Fruit fly (Drosophila melanogaster) whole organism, embryonic: ENCODE results near the gene pasi2.
A peak's percentile ranks its signal among the peaks of the same experiment; 100 is the strongest.

Experiments
- Bdp1 ChIP-seq: fragments of 200-800 bp; sonication (Bioruptor generic); optimal IDR thresholded peaks from 3 replicates; lab custom pipeline; 2016; ENCODE audit warnings: missing biosample characterization, missing genetic modification characterization
- Bgb ChIP-seq: fragments of 200-800 bp; sonication (Bioruptor generic); IDR thresholded peaks from 2 replicates; pipeline ENCODE4 v1.3.6; 2022; ENCODE audit warnings: missing biosample characterization, missing genetic modification characterization; ENCODE audit not compliant: partially characterized antibody
- CG10209 ChIP-seq: fragments of 200-800 bp; sonication (Bioruptor generic); optimal IDR thresholded peaks from 3 replicates; lab custom pipeline; 2017; ENCODE audit warnings: missing biosample characterization, mild to moderate bottlenecking, missing genetic modification characterization, missing genetic modification reagents
- CG10959 ChIP-seq: fragments of 200-800 bp; sonication (Bioruptor generic); IDR thresholded peaks from 2 replicates; pipeline ENCODE4 v1.3.6; 2022; ENCODE audit warnings: missing biosample characterization, missing genetic modification characterization
- CG11695 ChIP-seq: fragments of 200-800 bp; sonication (Bioruptor generic); IDR thresholded peaks from 3 replicates; pipeline ENCODE4 v1.3.6; 2022; ENCODE audit warnings: missing biosample characterization, missing genetic modification characterization
- CG1233 ChIP-seq: fragments of 200-800 bp; sonication (Bioruptor generic); optimal IDR thresholded peaks from 4 replicates; lab custom pipeline; 2018; ENCODE audit warnings: missing biosample characterization, mild to moderate bottlenecking, missing genetic modification characterization
- CG12744 ChIP-seq: fragments of 200-800 bp; sonication (Bioruptor generic); optimal IDR thresholded peaks from 2 replicates; lab custom pipeline; 2016; ENCODE audit warnings: missing biosample characterization, missing genetic modification characterization
- CG13287 ChIP-seq: fragments of 200-800 bp; sonication (Bioruptor generic); IDR thresholded peaks from 2 replicates; pipeline ENCODE4 v1.3.6; 2022; ENCODE audit warnings: missing biosample characterization, missing genetic modification characterization; ENCODE audit not compliant: partially characterized antibody
- CG13624 ChIP-seq: fragments of 200-800 bp; sonication (Bioruptor generic); optimal IDR thresholded peaks from 2 replicates; lab custom pipeline; 2016; ENCODE audit warnings: missing biosample characterization, missing genetic modification characterization
- CG15514 ChIP-seq: fragments of 200-800 bp; sonication (Bioruptor generic); optimal IDR thresholded peaks from 3 replicates; lab custom pipeline; 2017; ENCODE audit warnings: missing biosample characterization, missing genetic modification characterization, mild to moderate bottlenecking, moderate library complexity, missing genetic modification reagents
- CG17568 ChIP-seq: fragments of 200-800 bp; sonication (Bioruptor generic); optimal IDR thresholded peaks from 2 replicates; lab custom pipeline; 2018; ENCODE audit warnings: missing biosample characterization, mild to moderate bottlenecking, missing genetic modification characterization, moderate library complexity
- CG17829 ChIP-seq: fragments of 200-800 bp; optimal IDR thresholded peaks from 2 replicates; lab custom pipeline; 2019; ENCODE audit warnings: missing biosample characterization, mild to moderate bottlenecking, missing genetic modification characterization, moderate library complexity
- CG17912 ChIP-seq: fragments of 200-800 bp; sonication (Bioruptor generic); optimal IDR thresholded peaks from 2 replicates; lab custom pipeline; 2018; ENCODE audit warnings: missing biosample characterization, mild to moderate bottlenecking, missing genetic modification characterization
- CG2120 ChIP-seq: fragments of 200-800 bp; sonication (Bioruptor generic); optimal IDR thresholded peaks from 3 replicates; lab custom pipeline; 2016; ENCODE audit warnings: missing biosample characterization, missing genetic modification characterization
- CG3163 ChIP-seq: fragments of 200-800 bp; sonication (Bioruptor generic); optimal IDR thresholded peaks from 3 replicates; lab custom pipeline; 2016; ENCODE audit warnings: missing biosample characterization, missing genetic modification characterization
- CG6854 ChIP-seq: fragments of 200-800 bp; sonication (Bioruptor generic); optimal IDR thresholded peaks from 3 replicates; lab custom pipeline; 2017; ENCODE audit warnings: missing biosample characterization, mild to moderate bottlenecking, missing genetic modification characterization
- CG7271 ChIP-seq: fragments of 200-800 bp; sonication (Bioruptor generic); optimal IDR thresholded peaks from 2 replicates; lab custom pipeline; 2018; ENCODE audit warnings: missing biosample characterization, mild to moderate bottlenecking, missing genetic modification characterization, moderate library complexity
- CG7963 ChIP-seq: fragments of 200-800 bp; sonication (Bioruptor generic); IDR thresholded peaks from 3 replicates; pipeline ENCODE4 v1.3.6; 2022; ENCODE audit warnings: missing biosample characterization, missing genetic modification characterization; ENCODE audit not compliant: partially characterized antibody
- CG8281 ChIP-seq: fragments of 200-800 bp; sonication (Bioruptor generic); optimal IDR thresholded peaks from 2 replicates; lab custom pipeline; 2018; ENCODE audit warnings: missing biosample characterization, mild to moderate bottlenecking, missing genetic modification characterization, moderate library complexity
- CG8290 ChIP-seq, 3 experiments: fragments of 200-800 bp; sonication (Bioruptor generic); optimal IDR thresholded peaks; 2 replicates each; lab custom pipeline; 2016 to 2019; ENCODE audit warnings: missing biosample characterization in 3 of 3, missing genetic modification characterization in 3 of 3, mild to moderate bottlenecking in 2 of 3, moderate library complexity in 1 of 3
- CG8924 ChIP-seq: fragments of 200-800 bp; optimal IDR thresholded peaks from 3 replicates; lab custom pipeline; 2019; ENCODE audit warnings: missing biosample characterization, mild to moderate bottlenecking, missing genetic modification characterization, moderate library complexity
- Chrac-16 ChIP-seq: fragments of 200-800 bp; sonication (Bioruptor generic); optimal IDR thresholded peaks from 3 replicates; lab custom pipeline; 2016; ENCODE audit warnings: missing biosample characterization, missing genetic modification characterization
- CkIIα-i1 ChIP-seq: fragments of 200-800 bp; sonication (Bioruptor generic); IDR thresholded peaks from 2 replicates; pipeline ENCODE4 v1.3.6; 2022; ENCODE audit warnings: missing biosample characterization, missing genetic modification characterization
- E2f1 ChIP-seq: fragments of 200-800 bp; sonication (Bioruptor generic); IDR thresholded peaks from 2 replicates; pipeline ENCODE4 v1.3.6; 2022; ENCODE audit warnings: missing biosample characterization, missing genetic modification characterization
- HLH3B ChIP-seq: fragments of 200-800 bp; sonication (Bioruptor generic); IDR thresholded peaks from 2 replicates; pipeline ENCODE4 v1.3.6; 2022; ENCODE audit warnings: missing biosample characterization, missing genetic modification characterization
- Med ChIP-seq: fragments of 200-800 bp; sonication (Bioruptor generic); peaks from one replicate; lab custom pipeline; 2016; ENCODE audit warnings: missing biosample characterization, missing genetic modification characterization, mild to moderate bottlenecking, inconsistent platforms, moderate library complexity
- Meics ChIP-seq: fragments of 200-800 bp; sonication (Bioruptor generic); optimal IDR thresholded peaks from 2 replicates; lab custom pipeline; 2017; ENCODE audit warnings: missing biosample characterization, mild to moderate bottlenecking, missing genetic modification characterization
- Optix ChIP-seq: fragments of 200-800 bp; sonication (Bioruptor generic); IDR thresholded peaks from 3 replicates; pipeline ENCODE4 v1.3.6; 2022; ENCODE audit warnings: missing biosample characterization, missing genetic modification characterization
- cg ChIP-seq: fragments of 200-800 bp; sonication (Bioruptor generic); optimal IDR thresholded peaks from 3 replicates; lab custom pipeline; 2019; ENCODE audit warnings: missing biosample characterization, mild to moderate bottlenecking, missing genetic modification characterization, moderate library complexity
- chif ChIP-seq, 2 experiments: fragments of 200-800 bp; sonication (Bioruptor generic); optimal IDR thresholded peaks; 3 replicates each; lab custom pipeline; 2016; ENCODE audit warnings: missing biosample characterization in 2 of 2, missing genetic modification characterization in 2 of 2
- eve ChIP-seq, 2 experiments: fragments of >200 bp; optimal IDR thresholded peaks; 2 replicates each; lab custom pipeline; 2017; ENCODE audit warnings: missing biosample characterization in 2 of 2, missing genetic modification characterization in 2 of 2
- gce ChIP-seq: fragments of 200-800 bp; sonication (Bioruptor generic); IDR thresholded peaks from 3 replicates; pipeline ENCODE4 v1.3.6; 2022; ENCODE audit warnings: missing biosample characterization, missing genetic modification characterization
- gro ChIP-seq: fragments of 200-800 bp; sonication (Bioruptor generic); optimal IDR thresholded peaks from 2 replicates; lab custom pipeline; 2016; ENCODE audit warnings: missing biosample characterization, missing genetic modification characterization
- hb ChIP-seq: fragments of 200-800 bp; sonication (Bioruptor generic); IDR thresholded peaks from 3 replicates; pipeline ENCODE4 v1.3.6; 2022; ENCODE audit warnings: missing biosample characterization, missing genetic modification characterization; ENCODE audit not compliant: partially characterized antibody
- her ChIP-seq: fragments of 200-800 bp; sonication (Bioruptor generic); optimal IDR thresholded peaks from 2 replicates; lab custom pipeline; 2016; ENCODE audit warnings: missing biosample characterization, missing genetic modification characterization
- jing ChIP-seq: fragments of 200-800 bp; sonication (Bioruptor generic); optimal IDR thresholded peaks from 2 replicates; lab custom pipeline; 2018; ENCODE audit warnings: missing biosample characterization, mild to moderate bottlenecking, missing genetic modification characterization
- jumu ChIP-seq: fragments of 200-800 bp; sonication (Bioruptor generic); optimal IDR thresholded peaks from 3 replicates; lab custom pipeline; 2016; ENCODE audit warnings: missing biosample characterization, missing genetic modification characterization
- maf-S ChIP-seq: fragments of 200-800 bp; sonication (Bioruptor generic); optimal IDR thresholded peaks from 2 replicates; lab custom pipeline; 2016; ENCODE audit warnings: missing biosample characterization, missing genetic modification characterization
- nmo ChIP-seq: fragments of 200-800 bp; sonication (Bioruptor generic); optimal IDR thresholded peaks from 2 replicates; lab custom pipeline; 2018; ENCODE audit warnings: missing biosample characterization, mild to moderate bottlenecking, missing genetic modification characterization, moderate library complexity
- p53 ChIP-seq: fragments of 200-800 bp; sonication (Bioruptor generic); optimal IDR thresholded peaks from 2 replicates; lab custom pipeline; 2016; ENCODE audit warnings: missing biosample characterization, missing genetic modification characterization
- pho ChIP-seq: fragments of 200-800 bp; sonication (Bioruptor generic); optimal IDR thresholded peaks from 2 replicates; lab custom pipeline; 2016; ENCODE audit warnings: missing biosample characterization, missing genetic modification characterization
- salm ChIP-seq: fragments of 200-800 bp; sonication (Bioruptor generic); optimal IDR thresholded peaks from 2 replicates; lab custom pipeline; 2018; ENCODE audit warnings: missing biosample characterization, mild to moderate bottlenecking, missing genetic modification characterization
- so ChIP-seq: fragments of 200-800 bp; sonication (Bioruptor generic); IDR thresholded peaks from 3 replicates; pipeline ENCODE4 v1.3.6; 2022; ENCODE audit warnings: missing biosample characterization, missing genetic modification characterization
- tll ChIP-seq, 2 experiments: fragments of 200-800 bp in 1 of 2; fragments of >200 bp in 1 of 2; sonication (Bioruptor generic) in 1 of 2; optimal IDR thresholded peaks; 2 replicates each; lab custom pipeline; 2017 to 2019; ENCODE audit warnings: missing biosample characterization in 2 of 2, missing genetic modification characterization in 2 of 2, mild to moderate bottlenecking in 1 of 2, moderate library complexity in 1 of 2
- trem ChIP-seq: fragments of 200-800 bp; optimal IDR thresholded peaks from 3 replicates; lab custom pipeline; 2019; ENCODE audit warnings: missing biosample characterization, mild to moderate bottlenecking, missing genetic modification characterization, moderate library complexity
- vvl ChIP-seq: fragments of 200-800 bp; sonication (Bioruptor generic); IDR thresholded peaks from 2 replicates; pipeline ENCODE4 v1.3.6; 2022; ENCODE audit warnings: missing biosample characterization, missing genetic modification characterization
- wor ChIP-seq: fragments of 200-800 bp; sonication (Bioruptor generic); IDR thresholded peaks from 2 replicates; pipeline ENCODE4 v1.3.6; 2022; ENCODE audit warnings: missing biosample characterization, missing genetic modification characterization
- z ChIP-seq: fragments of 200-800 bp; sonication (Bioruptor generic); IDR thresholded peaks from 3 replicates; pipeline ENCODE4 v1.3.6; 2022; ENCODE audit warnings: missing biosample characterization, missing genetic modification characterization

The pasi2 gene

DNA sequence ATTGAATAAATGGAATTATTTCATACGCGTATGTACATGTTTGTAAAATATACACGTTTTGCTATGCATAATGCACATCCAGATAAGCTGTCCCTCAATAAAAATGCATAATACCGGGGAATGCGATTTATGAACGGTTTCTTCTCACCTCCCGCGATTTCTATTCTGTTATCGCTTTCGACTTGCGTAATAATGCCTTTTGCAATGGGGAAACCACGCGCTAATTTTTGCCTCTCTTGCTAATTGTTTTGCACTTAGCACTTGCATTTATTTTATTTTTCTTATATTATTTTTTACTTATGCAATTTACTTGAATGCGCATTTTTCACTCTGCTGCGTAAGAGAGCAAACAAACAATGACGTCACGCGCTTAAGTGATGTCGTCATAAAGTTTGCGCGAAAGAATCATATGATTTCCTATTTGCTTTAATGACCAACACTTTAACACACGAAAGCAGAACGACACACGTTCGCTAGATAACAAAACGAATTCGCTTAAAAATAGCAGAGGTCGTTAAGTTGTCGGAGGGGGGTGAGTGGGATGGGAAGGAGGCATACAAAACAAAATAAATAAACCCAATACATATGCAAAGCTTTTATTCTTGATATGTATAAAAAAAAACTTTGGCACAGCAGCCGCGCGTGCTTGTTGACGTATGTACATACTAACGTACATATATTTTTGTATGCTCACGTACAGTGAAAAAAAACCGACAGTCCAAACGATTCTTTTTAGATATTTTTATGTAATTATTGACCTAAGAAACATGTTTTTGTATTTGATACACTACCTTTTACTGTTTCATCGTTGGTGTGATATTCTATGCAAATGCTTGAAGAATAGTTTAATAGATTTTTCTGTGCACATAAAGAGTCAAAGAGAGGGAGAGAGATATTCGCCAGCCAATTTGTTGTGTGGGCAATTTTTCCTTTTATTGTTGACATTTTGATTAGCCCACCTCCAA, 16.7 kb downstream of the pasi2 start (continued):
- TF ChIP-seq tll (GFP tag; optimal IDR thresholded peaks at IDR 0.05; lab: Kevin White, UChicago) (no peak), CG12744 (GFP tag; lab: Kevin White, UChicago) (peak; percentile 42), jing (GFP tag; lab: Kevin White, UChicago) (peak; percentile 23), CG17829 (tag; lab: Kevin White, UChicago) (peak; percentile 23), z (no peak), wor (GFP tag; lab: Robert Waterston, UW) (no peak), CG11695 (no peak), CG8924 (tag; lab: Kevin White, UChicago) (peak; percentile 48), chif (GFP tag; optimal IDR thresholded peaks at IDR 0.05; lab: Kevin White, UChicago) (peak; percentile 34 to 40), Optix (no peak), cg (no peak), Bdp1 (GFP tag; lab: Kevin White, UChicago) (peak; percentile 43), CG8290 (GFP tag; optimal IDR thresholded peaks at IDR 0.05; lab: Kevin White, UChicago) (no peak), CG8290 (tag; optimal IDR thresholded peaks at IDR 0.05; lab: Kevin White, UChicago) (peak in 1 of 2 experiments; percentile 22), CG6854 (GFP tag; lab: Kevin White, UChicago) (peak; percentile 59), maf-S (GFP tag; lab: Kevin White, UChicago) (peak; percentile 10), salm (tag; lab: Kevin White, UChicago) (no peak), her (GFP tag; lab: Kevin White, UChicago) (no peak), CG17912 (GFP tag; lab: Kevin White, UChicago) (peak; percentile 17), eve (GFP tag; optimal IDR thresholded peaks at IDR 0.05; lab: Kevin White, UChicago) (no peak), hb (no peak), CG10209 (GFP tag; lab: Kevin White, UChicago) (peak; percentile 74), CG3163 (no peak), CG13624 (peak; percentile 79), CG10959 (GFP tag; lab: Robert Waterston, UW) (no peak), jumu (peak; percentile 44), E2f1 (GFP tag; lab: Robert Waterston, UW) (no peak), CkIIα-i1 (GFP tag; lab: Robert Waterston, UW) (no peak), gce (GFP tag; lab: Robert Waterston, UW) (no peak), Med (GFP tag; lab: Kevin White, UChicago) (peak; percentile 93), Meics (GFP tag; lab: Kevin White, UChicago) (peak; percentile 83), Chrac-16 (GFP tag; lab: Kevin White, UChicago) (peak; percentile 40), p53 (GFP tag; lab: Kevin White, UChicago) (no peak), HLH3B (GFP tag; lab: Robert Waterston, UW) (no peak), CG13287 (GFP tag; lab: Robert Waterston, UW) (no peak), CG2120 (GFP tag; lab: Kevin White, UChicago) (peak; percentile 91), trem (tag; lab: Kevin White, UChicago) (no peak), CG1233 (peak; percentile 52), CG15514 (GFP tag; lab: Kevin White, UChicago) (peak; percentile 76), so (GFP tag; lab: Robert Waterston, UW) (no peak), gro (GFP tag; lab: Kevin White, UChicago) (peak; percentile 75), pho (GFP tag; lab: Kevin White, UChicago) (peak; percentile 82), Bgb (no peak), CG7963 (no peak), CG7271 (tag; lab: Kevin White, UChicago) (no peak), nmo (GFP tag; lab: Kevin White, UChicago) (peak; percentile 45), CG17568 (peak; percentile 69), vvl (GFP tag; lab: Robert Waterston, UW) (no peak), CG8281 (tag; lab: Kevin White, UChicago) (no peak)
